Worm (Caenorhabditis elegans) whole organism, L4 larva: ENCODE measurements around the gene F21H7.2.

ENCODE experiments used
- F49E8.2 ChIP-seq: sonication (generic microtip); optimal IDR thresholded peaks from 2 replicates; lab custom pipeline; 2016; ENCODE audit warnings: missing compliant biosample characterization, mild to moderate bottlenecking, missing genetic modification characterization, borderline replicate concordance
- Y105C5A.15 ChIP-seq: fragments of 200-800 bp; sonication (Bioruptor generic); IDR thresholded peaks from 2 replicates; pipeline ENCODE4 v1.3.6; 2022; ENCODE audit warnings: missing genetic modification characterization, missing compliant biosample characterization
- Y48G9A.11 ChIP-seq: fragments of 200-800 bp; sonication (Bioruptor generic); IDR thresholded peaks from 2 replicates; pipeline ENCODE4 v1.3.6; 2022; ENCODE audit warnings: missing genetic modification reagents, missing genetic modification characterization, missing compliant biosample characterization
- Y5F2A.4 ChIP-seq: fragments of 200-800 bp; sonication (Bioruptor generic); optimal IDR thresholded peaks from 2 replicates; lab custom pipeline; 2018; ENCODE audit warnings: mild to moderate bottlenecking, missing genetic modification characterization, missing compliant biosample characterization
- ZK546.5 ChIP-seq, 2 experiments: sonication (generic microtip); optimal IDR thresholded peaks; 2 replicates each; lab custom pipeline; 2017; ENCODE audit warnings: missing biosample characterization in 2 of 2, missing genetic modification characterization in 2 of 2
- aha-1 ChIP-seq: fragments of 150-350 bp; peaks from one replicate; lab custom pipeline; 2014; ENCODE audit warnings: missing biosample characterization, missing genetic modification characterization
- aly-2 ChIP-seq: sonication (generic microtip); optimal IDR thresholded peaks from 2 replicates; lab custom pipeline; 2018; ENCODE audit warnings: missing biosample characterization, missing genetic modification characterization
- ama-1 ChIP-seq: fragments of 150-350 bp; optimal IDR thresholded peaks from 2 replicates; lab custom pipeline; 2014; ENCODE audit warnings: inconsistent platforms, mixed read lengths
- ceh-44 ChIP-seq: fragments of 200-800 bp; sonication (Bioruptor generic); IDR thresholded peaks from 2 replicates; pipeline ENCODE4 v1.3.6; 2022; ENCODE audit warnings: missing genetic modification reagents, missing genetic modification characterization, missing compliant biosample characterization
- cey-2 ChIP-seq: sonication (generic microtip); optimal IDR thresholded peaks from 3 replicates; lab custom pipeline; 2017; ENCODE audit warnings: missing genetic modification characterization, mild to moderate bottlenecking, missing compliant biosample characterization, antibody characterized with exemption, borderline replicate concordance; ENCODE audit not compliant: insufficient read depth
- daf-16 ChIP-seq, 3 experiments: sonication (generic microtip); optimal IDR thresholded peaks; 2 replicates each; lab custom pipeline; 2016 to 2017; ENCODE audit warnings: missing genetic modification characterization in 3 of 3, missing genetic modification reagents in 3 of 3, mild to moderate bottlenecking in 2 of 3, missing compliant biosample characterization in 2 of 3, missing biosample characterization in 1 of 3, moderate library complexity in 1 of 3
- dmd-6 ChIP-seq: fragments of 200-800 bp; sonication (Bioruptor generic); IDR thresholded peaks from 2 replicates; pipeline ENCODE4 v1.3.6; 2022; ENCODE audit warnings: missing genetic modification reagents, missing genetic modification characterization, missing compliant biosample characterization
- dpl-1 ChIP-seq: fragments of 150-350 bp; optimal IDR thresholded peaks from 2 replicates; lab custom pipeline; 2014; ENCODE audit warnings: missing biosample characterization, missing genetic modification reagents, missing genetic modification characterization
- duxl-1 ChIP-seq: sonication (generic microtip); optimal IDR thresholded peaks from 2 replicates; lab custom pipeline; 2016; ENCODE audit warnings: mild to moderate bottlenecking, missing genetic modification characterization, moderate library complexity, missing compliant biosample characterization; ENCODE audit not compliant: poor library complexity
- egl-43 ChIP-seq: fragments of 200-800 bp; sonication (Bioruptor generic); IDR thresholded peaks from 2 replicates; pipeline ENCODE4 v1.3.6; 2022; ENCODE audit warnings: missing genetic modification reagents, missing genetic modification characterization, missing compliant biosample characterization
- hlh-11 ChIP-seq: fragments of 200-800 bp; sonication (Bioruptor generic); optimal IDR thresholded peaks from 2 replicates; lab custom pipeline; 2018; ENCODE audit warnings: mild to moderate bottlenecking, missing genetic modification characterization, missing compliant biosample characterization
- jun-1 ChIP-seq: fragments of 150-350 bp; optimal IDR thresholded peaks from 2 replicates; lab custom pipeline; 2014; ENCODE audit warnings: missing biosample characterization, missing genetic modification reagents, missing genetic modification characterization
- lin-13 ChIP-seq: fragments of 150-350 bp; optimal IDR thresholded peaks from 2 replicates; lab custom pipeline; 2014; ENCODE audit warnings: missing biosample characterization, missing genetic modification reagents, missing genetic modification characterization
- lin-15B ChIP-seq: fragments of 150-350 bp; sonication (generic microtip); optimal IDR thresholded peaks from 3 replicates; lab custom pipeline; 2014; ENCODE audit warnings: missing biosample characterization, missing genetic modification characterization
- lin-38 ChIP-seq: fragments of 200-800 bp; sonication (Bioruptor generic); IDR thresholded peaks from 2 replicates; pipeline ENCODE4 v1.3.6; 2022; ENCODE audit warnings: missing genetic modification reagents, missing genetic modification characterization, missing compliant biosample characterization
- lin-39 ChIP-seq: fragments of 150-350 bp; optimal IDR thresholded peaks from 2 replicates; lab custom pipeline; 2014; ENCODE audit warnings: missing biosample characterization, missing genetic modification reagents, missing genetic modification characterization
- madf-9 ChIP-seq: fragments of 200-800 bp; sonication (Bioruptor generic); conservative IDR thresholded peaks from 2 replicates; pipeline ENCODE4 v1.3.6; 2022; ENCODE audit warnings: missing genetic modification reagents, missing genetic modification characterization, missing compliant biosample characterization
- mes-2 ChIP-seq: sonication (generic microtip); optimal IDR thresholded peaks from 2 replicates; lab custom pipeline; 2016; ENCODE audit warnings: missing genotype, mild to moderate bottlenecking, missing genetic modification characterization, missing compliant biosample characterization; ENCODE audit not compliant: poor library complexity, severe bottlenecking
- nhr-10 ChIP-seq: fragments of 150-350 bp; optimal IDR thresholded peaks from 2 replicates; lab custom pipeline; 2014; ENCODE audit warnings: missing biosample characterization, missing genetic modification characterization
- nhr-237 ChIP-seq: sonication (generic microtip); optimal IDR thresholded peaks from 2 replicates; lab custom pipeline; 2017; ENCODE audit warnings: missing biosample characterization, missing genetic modification characterization
- nhr-25 ChIP-seq: sonication (generic microtip); optimal IDR thresholded peaks from 2 replicates; lab custom pipeline; 2017; ENCODE audit warnings: missing genetic modification characterization, mild to moderate bottlenecking, missing compliant biosample characterization, antibody characterized with exemption, moderate library complexity, borderline replicate concordance; ENCODE audit not compliant: insufficient read depth
- nhr-28 ChIP-seq: fragments of 150-350 bp; optimal IDR thresholded peaks from 2 replicates; lab custom pipeline; 2014; ENCODE audit warnings: missing biosample characterization, missing genetic modification characterization
- nhr-41 ChIP-seq: fragments of 200-800 bp; sonication (Bioruptor generic); IDR thresholded peaks from 2 replicates; pipeline ENCODE4 v1.3.6; 2022; ENCODE audit warnings: missing genetic modification reagents, missing genetic modification characterization, missing compliant biosample characterization
- nhr-42 ChIP-seq: fragments of 200-800 bp; sonication (Bioruptor generic); IDR thresholded peaks from 2 replicates; pipeline ENCODE4 v1.3.6; 2022; ENCODE audit warnings: missing genetic modification characterization, missing compliant biosample characterization
- nhr-48 ChIP-seq: sonication (generic microtip); optimal IDR thresholded peaks from 2 replicates; lab custom pipeline; 2016; ENCODE audit warnings: mild to moderate bottlenecking, missing genetic modification characterization, missing compliant biosample characterization
- nhr-6 ChIP-seq: fragments of 150-350 bp; optimal IDR thresholded peaks from 2 replicates; lab custom pipeline; 2014; ENCODE audit warnings: missing biosample characterization, missing genetic modification characterization
- php-3 ChIP-seq: fragments of 200-800 bp; sonication (Bioruptor generic); IDR thresholded peaks from 2 replicates; pipeline ENCODE4 v1.3.6; 2022; ENCODE audit warnings: missing genetic modification reagents, missing genetic modification characterization, missing compliant biosample characterization
- pqm-1 ChIP-seq: sonication (generic microtip); optimal IDR thresholded peaks from 2 replicates; lab custom pipeline; 2017; ENCODE audit warnings: missing biosample characterization, missing genetic modification characterization
- sdz-12 ChIP-seq: fragments of 200-800 bp; sonication (Bioruptor generic); optimal IDR thresholded peaks from 2 replicates; lab custom pipeline; 2018; ENCODE audit warnings: mild to moderate bottlenecking, missing genetic modification characterization, missing compliant biosample characterization
- set-16 ChIP-seq: fragments of 200-800 bp; sonication (Bioruptor generic); IDR thresholded peaks from 2 replicates; pipeline ENCODE4 v1.3.6; 2022; ENCODE audit warnings: missing genetic modification reagents, missing genetic modification characterization, missing compliant biosample characterization
- snpc-4 ChIP-seq: fragments of 150-350 bp; optimal IDR thresholded peaks from 2 replicates; lab custom pipeline; 2014; ENCODE audit warnings: missing biosample characterization, missing genetic modification characterization
- spr-1 ChIP-seq: sonication (generic microtip); optimal IDR thresholded peaks from 2 replicates; lab custom pipeline; 2016; ENCODE audit warnings: mild to moderate bottlenecking, missing genetic modification characterization, missing compliant biosample characterization
- tra-1 ChIP-seq: fragments of 200-800 bp; sonication (Bioruptor generic); IDR thresholded peaks from 2 replicates; pipeline ENCODE4 v1.3.6; 2022; ENCODE audit warnings: missing genetic modification reagents, missing genetic modification characterization, missing compliant biosample characterization
- unc-39 ChIP-seq: sonication (generic microtip); optimal IDR thresholded peaks from 2 replicates; lab custom pipeline; 2017; ENCODE audit warnings: missing biosample characterization, missing genetic modification characterization
- zfp-3 ChIP-seq: fragments of 200-800 bp; sonication (Bioruptor generic); conservative IDR thresholded peaks from 2 replicates; pipeline ENCODE4 v1.3.6; 2022; ENCODE audit warnings: missing genetic modification reagents, missing genetic modification characterization, missing compliant biosample characterization
- zip-11 ChIP-seq: fragments of 200-800 bp; sonication (Bioruptor generic); IDR thresholded peaks from 2 replicates; pipeline ENCODE4 v1.3.6; 2022; ENCODE audit warnings: missing genetic modification characterization, missing compliant biosample characterization
- zip-2 ChIP-seq: fragments of 150-350 bp; optimal IDR thresholded peaks from 2 replicates; lab custom pipeline; 2014; ENCODE audit warnings: missing biosample characterization, missing genetic modification characterization

The F21H7.2 gene

DNA sequence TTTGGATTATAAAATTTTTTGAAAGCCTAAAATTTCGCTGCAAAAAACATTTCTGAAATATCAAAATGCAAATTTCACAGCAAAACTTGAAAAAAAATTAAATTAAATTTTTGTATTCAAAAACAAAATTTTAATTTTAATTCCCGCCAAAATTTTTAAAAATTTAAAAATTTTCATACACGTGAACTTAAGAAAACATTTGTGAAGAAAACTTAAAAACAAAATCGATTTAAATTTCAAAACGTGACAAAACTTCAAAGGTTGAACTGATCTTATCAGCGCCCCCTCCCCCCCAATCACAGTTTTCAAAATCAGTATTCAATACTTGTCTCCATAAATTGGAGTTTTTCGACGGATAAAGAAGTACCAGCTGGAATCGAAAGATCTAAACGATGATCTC is 7.4 kb upstream of the F21H7.2 start, which contains the start of gene F21H7.5:
Gene F21H7.5 (plus strand): TSS at position 301 of the 400 bp plus-strand sequence.
- TF ChIP-seq nhr-41 (GFP tag; lab: Robert Waterston, UW), result no peak
- TF ChIP-seq F49E8.2 (tag; lab: Kevin White, UChicago), result no peak
- no peak for TF ChIP-seq nhr-6 (tag; lab: Kevin White, UChicago)
- no peak for TF ChIP-seq php-3 (GFP tag; lab: Robert Waterston, UW)
- TF ChIP-seq mes-2 (tag; lab: Kevin White, UChicago), result no peak
- no peak for TF ChIP-seq lin-39 (tag; lab: Kevin White, UChicago)

DNA sequence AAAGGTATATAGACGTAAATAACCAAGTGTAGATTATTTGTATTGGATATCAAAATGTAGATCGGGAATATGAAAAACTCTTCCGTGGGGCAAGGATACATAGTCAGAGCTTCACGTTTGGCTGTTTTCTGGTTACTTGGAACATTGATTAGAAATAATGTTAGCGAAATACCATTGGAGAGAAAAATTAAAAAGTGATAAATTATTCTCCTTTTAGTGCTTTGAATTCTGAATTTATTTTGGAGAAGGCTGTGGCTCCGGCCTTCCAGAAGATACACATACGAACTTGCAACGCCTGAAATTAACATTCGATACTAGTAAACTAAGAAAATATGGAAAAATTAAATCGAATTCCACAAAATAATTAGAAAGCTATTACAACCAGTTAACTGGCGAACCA is 5.9 kb upstream of the F21H7.2 start, which contains the start of gene srh-98:
Gene srh-98 (minus strand): TSS at position 101 of the 400 bp plus-strand sequence.
- no peak for TF ChIP-seq nhr-25 (tag; lab: Kevin White, UChicago)
- peak; percentile 65 for TF ChIP-seq aha-1 (tag; lab: Kevin White, UChicago)

DNA sequence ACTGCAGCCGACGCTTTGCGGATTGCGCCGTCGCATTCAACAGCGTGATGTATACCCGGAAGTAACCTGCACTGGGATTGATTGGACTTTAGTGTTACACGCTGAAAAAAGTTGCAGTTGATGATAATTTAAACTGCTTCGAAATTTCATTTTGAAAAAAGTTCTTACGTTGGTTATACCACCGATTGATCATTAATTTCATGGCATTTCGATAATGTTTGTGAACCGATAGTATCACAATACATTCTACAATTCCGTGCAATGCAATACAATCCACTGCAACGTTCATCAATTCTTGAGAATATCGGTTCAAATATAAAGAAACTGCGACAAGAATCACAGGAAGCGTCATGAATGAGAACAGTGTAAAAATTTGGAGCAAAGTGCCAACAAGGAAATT is 5.3 kb upstream of the F21H7.2 start, which contains the start of gene F21H7.3:
Gene F21H7.3 (minus strand): TSS at position 101 of the 400 bp plus-strand sequence.
- TF ChIP-seq lin-15B (tag; lab: Kevin White, UChicago), result no peak
- TF ChIP-seq Y5F2A.4 (GFP tag; lab: Kevin White, UChicago), result no peak
- no peak for TF ChIP-seq Y48G9A.11
- TF ChIP-seq egl-43 (GFP tag; lab: Robert Waterston, UW), result no peak
- TF ChIP-seq zfp-3 (GFP tag; lab: Robert Waterston, UW), result no peak
- TF ChIP-seq nhr-237 (tag; lab: Kevin White, UChicago), result no peak
- TF ChIP-seq spr-1 (tag; lab: Kevin White, UChicago), result no peak
- no peak for TF ChIP-seq snpc-4 (tag; lab: Kevin White, UChicago)

DNA sequence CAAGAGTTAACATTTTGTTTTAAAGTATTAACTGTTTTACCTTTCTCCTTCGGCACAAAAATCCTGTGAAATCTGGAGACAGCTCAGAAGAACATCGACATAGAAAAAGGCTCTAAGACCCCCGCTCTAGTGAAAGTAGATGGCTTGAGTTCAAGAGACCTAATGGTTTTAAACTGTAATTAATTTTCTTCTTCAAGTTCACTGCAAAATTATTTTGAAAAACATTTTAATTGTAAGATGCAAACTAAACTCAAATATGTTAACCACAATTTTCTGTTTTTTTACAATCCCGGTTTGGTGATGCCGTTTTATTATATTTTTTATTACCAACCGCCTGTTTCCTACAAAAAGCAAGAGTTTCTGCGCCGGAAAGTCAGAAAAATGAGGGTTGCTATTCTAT is 3.8 kb upstream of the F21H7.2 start, which contains the start of gene clec-233:
Gene clec-233 (plus strand): TSS at position 301 of the 400 bp plus-strand sequence.
- no peak for TF ChIP-seq ama-1
- no peak for TF ChIP-seq lin-13 (GFP tag; lab: Kevin White, UChicago)
- no peak for TF ChIP-seq cey-2 (tag; lab: Kevin White, UChicago)
- TF ChIP-seq aly-2 (tag; lab: Kevin White, UChicago), result no peak
- TF ChIP-seq set-16 (GFP tag; lab: Robert Waterston, UW), result no peak
- no peak for TF ChIP-seq nhr-25 (tag; lab: Kevin White, UChicago)
- no peak for TF ChIP-seq lin-38 (GFP tag; lab: Robert Waterston, UW)
- no peak for TF ChIP-seq zip-11 (GFP tag; lab: Robert Waterston, UW)
- no peak for TF ChIP-seq ceh-44 (GFP tag; lab: Robert Waterston, UW)
- no peak for TF ChIP-seq nhr-42
- TF ChIP-seq unc-39 (tag; lab: Kevin White, UChicago), result no peak
- TF ChIP-seq ZK546.5 (tag; optimal IDR thresholded peaks at IDR 0.05; lab: Kevin White, UChicago), result no peak
- no peak for TF ChIP-seq zip-2
- TF ChIP-seq madf-9 (GFP tag; lab: Robert Waterston, UW), result no peak
- TF ChIP-seq jun-1 (tag; lab: Kevin White, UChicago), result no peak
- TF ChIP-seq Y105C5A.15, result no peak

DNA sequence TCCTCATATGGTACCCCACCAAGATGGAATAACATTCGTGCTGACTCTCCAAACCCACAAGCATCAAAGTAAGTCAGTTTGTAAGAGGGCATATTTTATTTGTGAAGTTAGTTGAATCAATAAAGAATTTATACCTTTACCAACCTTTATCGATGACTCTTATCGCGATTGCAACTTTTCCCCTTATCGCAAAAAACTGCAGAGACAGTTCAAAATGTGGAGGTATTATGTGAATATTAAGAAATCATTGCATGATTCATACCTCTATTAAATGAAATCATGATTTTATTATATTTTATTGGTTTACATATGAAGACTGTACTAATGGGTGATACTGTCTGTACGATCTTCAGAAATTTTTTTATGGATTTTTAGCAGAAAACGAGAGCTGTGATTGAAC is 2.4 kb upstream of the F21H7.2 start, which contains the start of gene gst-22:
Gene gst-22 (minus strand): TSS at position 103 of the 400 bp plus-strand sequence.
- no peak for TF ChIP-seq sdz-12 (GFP tag; lab: Kevin White, UChicago)
- peak; percentile 82 for TF ChIP-seq dmd-6 (GFP tag; lab: Robert Waterston, UW)
- peak; percentile 82 for TF ChIP-seq pqm-1 (tag; lab: Kevin White, UChicago)
- peak; percentile 87 for TF ChIP-seq php-3 (GFP tag; lab: Robert Waterston, UW)
- TF ChIP-seq duxl-1 (tag; lab: Kevin White, UChicago), result no peak
- TF ChIP-seq dpl-1 (GFP tag; lab: Kevin White, UChicago), result no peak
- TF ChIP-seq nhr-48 (tag; lab: Kevin White, UChicago), result no peak
- TF ChIP-seq daf-16 (GFP tag; optimal IDR thresholded peaks at IDR 0.05; lab: Kevin White, UChicago), result no peak
- TF ChIP-seq daf-16 (tag; optimal IDR thresholded peaks at IDR 0.05; lab: Kevin White, UChicago), result no peak
- TF ChIP-seq tra-1 (GFP tag; lab: Robert Waterston, UW), result no peak
- no peak for TF ChIP-seq nhr-10 (tag; lab: Kevin White, UChicago)
- peak; percentile 44 for TF ChIP-seq nhr-28
- TF ChIP-seq hlh-11 (tag; lab: Kevin White, UChicago), result peak; percentile 24
